Worm (Caenorhabditis elegans) whole organism, young adult: ENCODE results near the gene tnt-2.

Experiments used
- F49E8.2 ChIP-seq: sonication (generic microtip); optimal IDR thresholded peaks from 3 replicates; lab custom pipeline; 2017; ENCODE audit warnings: missing genetic modification characterization, mild to moderate bottlenecking, missing compliant biosample characterization, antibody characterized with exemption, moderate library complexity; ENCODE audit not compliant: insufficient read depth
- Y53G8AR.9 ChIP-seq: fragments of 200-800 bp; sonication (Bioruptor generic); conservative IDR thresholded peaks from 2 replicates; pipeline ENCODE4 v1.3.6; 2022; ENCODE audit warnings: missing genetic modification reagents, missing genetic modification characterization, missing compliant biosample characterization
- Y67H2A.10 ChIP-seq: fragments of 200-800 bp; sonication (Bioruptor generic); conservative IDR thresholded peaks from 2 replicates; pipeline ENCODE4 v1.3.6; 2022; ENCODE audit warnings: missing genetic modification reagents, missing genetic modification characterization, missing compliant biosample characterization
- ama-1 ChIP-seq, 3 experiments: fragments of 150-350 bp in 1 of 3; sonication (generic microtip) in 2 of 3; optimal IDR thresholded peaks; 2 replicates each; lab custom pipeline; 2014 to 2018; ENCODE audit warnings: missing biosample characterization in 2 of 3, missing genetic modification characterization in 2 of 3, missing genetic modification reagents in 2 of 3
- aptf-3 ChIP-seq: fragments of 200-800 bp; sonication (Bioruptor generic); IDR thresholded peaks from 2 replicates; pipeline ENCODE4 v1.3.6; 2022; ENCODE audit warnings: missing genetic modification characterization, missing compliant biosample characterization
- ceh-79 ChIP-seq: sonication (generic microtip); optimal IDR thresholded peaks from 2 replicates; lab custom pipeline; 2017; ENCODE audit warnings: mild to moderate bottlenecking, missing genetic modification characterization, missing compliant biosample characterization
- him-1 ChIP-seq: sonication (generic microtip); optimal IDR thresholded peaks from 2 replicates; lab custom pipeline; 2016; ENCODE audit warnings: missing genotype, missing genetic modification reagents, missing genetic modification characterization, missing compliant biosample characterization
- hlh-26 ChIP-seq: fragments of 200-800 bp; sonication (Bioruptor generic); conservative IDR thresholded peaks from 2 replicates; pipeline ENCODE4 v1.3.6; 2022; ENCODE audit warnings: missing genetic modification reagents, missing genetic modification characterization, missing compliant biosample characterization
- nfyb-1 ChIP-seq: fragments of 200-800 bp; sonication (Bioruptor generic); IDR thresholded peaks from 2 replicates; pipeline ENCODE4 v1.3.6; 2022; ENCODE audit warnings: missing genetic modification reagents, missing genetic modification characterization, missing compliant biosample characterization
- pha-4 ChIP-seq: fragments of 150-350 bp; sonication (generic microtip); optimal IDR thresholded peaks from 2 replicates; lab custom pipeline; 2014; ENCODE audit warnings: missing biosample characterization, missing genetic modification reagents, missing genetic modification characterization
- ztf-3 ChIP-seq: fragments of 200-800 bp; sonication (Bioruptor generic); optimal IDR thresholded peaks from 2 replicates; lab custom pipeline; 2018; ENCODE audit warnings: mild to moderate bottlenecking, missing genetic modification characterization, missing compliant biosample characterization

DNA sequence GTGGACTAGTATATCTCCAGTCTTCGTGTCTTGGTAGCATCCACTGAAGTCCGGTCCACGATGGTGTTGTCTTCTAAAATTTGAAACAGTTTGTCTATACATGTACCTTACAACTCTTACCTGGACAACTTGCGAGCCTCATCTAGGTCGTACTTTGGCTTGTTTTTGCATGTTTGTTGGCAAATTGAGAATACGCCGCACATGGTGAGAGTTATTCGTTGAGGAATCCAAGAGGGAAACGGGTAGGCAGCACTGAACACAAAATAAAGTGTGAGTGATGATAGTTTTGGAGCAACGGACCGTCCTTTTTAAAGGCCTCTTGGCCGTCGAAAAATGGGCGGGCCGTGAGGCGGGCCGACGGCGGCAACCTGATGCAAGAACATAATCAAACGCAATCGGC, 27.3 kb upstream of the tnt-2 start, which contains the start of gene asns-2:
- TF ChIP-seq nfyb-1 (GFP tag; lab: Robert Waterston, UW), result no peak
- TF ChIP-seq ama-1 (optimal IDR thresholded peaks at IDR 0.05; lab: Kevin White, UChicago), result no peak
- TF ChIP-seq ama-1 (GFP tag; optimal IDR thresholded peaks at IDR 0.05; lab: Kevin White, UChicago), result no peak
- TF ChIP-seq him-1 (tag; lab: Kevin White, UChicago), result no peak
- TF ChIP-seq Y53G8AR.9 (GFP tag; lab: Robert Waterston, UW), result no peak
- no peak for TF ChIP-seq Y67H2A.10
- TF ChIP-seq hlh-26 (GFP tag; lab: Robert Waterston, UW), result no peak
- TF ChIP-seq F49E8.2 (tag; lab: Kevin White, UChicago), result no peak
- TF ChIP-seq ztf-3 (GFP tag; lab: Kevin White, UChicago), result no peak
- TF ChIP-seq pha-4 (tag; lab: Kevin White, UChicago), result no peak
- no peak for TF ChIP-seq ceh-79 (tag; lab: Kevin White, UChicago)
- no peak for TF ChIP-seq aptf-3 (GFP tag; lab: Robert Waterston, UW)
